Worm (Caenorhabditis elegans): ENCODE measurements around the gene clc-24.

ce11 chrIII:981960-982359 is 27.9 kb upstream of the clc-24 start:
- TF ChIP-seq tbx-8 (GFP tag; optimal IDR thresholded peaks at IDR 0.05) (no peak), nhr-76 (tag; optimal IDR thresholded peaks at IDR 0.05) (no peak), ztf-11 (tag; optimal IDR thresholded peaks at IDR 0.05) (no peak), nhr-237 (tag; optimal IDR thresholded peaks at IDR 0.05) (peak; percentile 47), unc-62 (GFP tag; optimal IDR thresholded peaks at IDR 0.05) (peak; percentile 64), snpc-4 (tag; optimal IDR thresholded peaks at IDR 0.05) (no peak), nhr-28 (tag; optimal IDR thresholded peaks at IDR 0.05) (no peak), nhr-12 (tag; optimal IDR thresholded peaks at IDR 0.05) (no peak), elt-3 (tag; optimal IDR thresholded peaks at IDR 0.05) (peak; percentile 4), lin-13 (tag; optimal IDR thresholded peaks at IDR 0.05) (peak; percentile 12), ceh-83 (GFP tag; optimal IDR thresholded peaks at IDR 0.05) (no peak)

Measured in whole organism, mixed stage, embryonic.